Fruit fly (Drosophila melanogaster): Measurements from ENCODE around the gene CG32228.

The CG32228 gene

dm6 chr3L:20241987-20242982, 23.3 kb upstream of the CG32228 start (continued):
- TF ChIP-seq ac (GFP tag; optimal IDR thresholded peaks at IDR 0.05), result no peak
- TF ChIP-seq CG3995 (GFP tag; optimal IDR thresholded peaks at IDR 0.05), result peak; percentile 11
- peak; percentile 64 for TF ChIP-seq CG7556 (GFP tag; optimal IDR thresholded peaks at IDR 0.05)
- TF ChIP-seq CG1647 (GFP tag; optimal IDR thresholded peaks at IDR 0.05), result no peak
- peak; percentile 74 for TF ChIP-seq Med (GFP tag)
- no peak for TF ChIP-seq CG4617 (GFP tag; optimal IDR thresholded peaks at IDR 0.05; ENCODE audit: borderline replicate concordance)
- TF ChIP-seq mld (GFP tag; IDR thresholded peaks at IDR 0.05; ENCODE audit: partially characterized antibody), result no peak
- peak; percentile 32; the same call in 1 of the 2 replicates for TF ChIP-seq ttk (GFP tag; IDR thresholded peaks at IDR 0.05)
- TF ChIP-seq Spps (tag; optimal IDR thresholded peaks at IDR 0.05), result no peak
- TF ChIP-seq hth (optimal IDR thresholded peaks at IDR 0.05), result no peak
- no peak for TF ChIP-seq NC2α (GFP tag; optimal IDR thresholded peaks at IDR 0.05)
- TF ChIP-seq Hr39 (optimal IDR thresholded peaks at IDR 0.05), result no peak
- TF ChIP-seq slou (GFP tag; optimal IDR thresholded peaks at IDR 0.05), result peak; percentile 2
- TF ChIP-seq Poxn (GFP tag; IDR thresholded peaks at IDR 0.05), result no peak
- TF ChIP-seq CG12236 (GFP tag; optimal IDR thresholded peaks at IDR 0.05), result no peak
- peak; percentile 34 for TF ChIP-seq CG31224 (GFP tag; IDR thresholded peaks at IDR 0.05)
- peak; percentile 48; the same call in 1 of the 2 replicates for TF ChIP-seq CG9215 (GFP tag; IDR thresholded peaks at IDR 0.05)
- TF ChIP-seq CG17568 (GFP tag; optimal IDR thresholded peaks at IDR 0.05), result no peak
- TF ChIP-seq cwo (GFP tag; optimal IDR thresholded peaks at IDR 0.05), result peak; percentile 47
- peak in 1 of 2 experiments; percentile 49 for TF ChIP-seq bsh (GFP tag; optimal IDR thresholded peaks at IDR 0.05)
- no peak for TF ChIP-seq vfl (GFP tag; optimal IDR thresholded peaks at IDR 0.05)
- TF ChIP-seq CTCF (GFP tag; optimal IDR thresholded peaks at IDR 0.05), result no peak
- TF ChIP-seq CoRest (tag; optimal IDR thresholded peaks at IDR 0.05), result peak; percentile 79
- no peak for TF ChIP-seq fru (optimal IDR thresholded peaks at IDR 0.05)
- TF ChIP-seq HLH4C (GFP tag; IDR thresholded peaks at IDR 0.05; ENCODE audit: partially characterized antibody), result peak; percentile 59; the same call in 1 of the 3 replicates
- TF ChIP-seq da (GFP tag; optimal IDR thresholded peaks at IDR 0.05), result no peak
- peak; percentile 99 for TF ChIP-seq CG15514 (GFP tag; optimal IDR thresholded peaks at IDR 0.05)
- peak; percentile 54 for TF ChIP-seq CG12299 (tag; optimal IDR thresholded peaks at IDR 0.05)
- peak; percentile 48 for TF ChIP-seq CG17385 (GFP tag; optimal IDR thresholded peaks at IDR 0.05)
- TF ChIP-seq caup (GFP tag; optimal IDR thresholded peaks at IDR 0.05; ENCODE audit: severe bottlenecking), result peak; percentile 61
- TF ChIP-seq Mes4 (GFP tag; optimal IDR thresholded peaks at IDR 0.05), result no peak
- no peak for TF ChIP-seq CG5245 (GFP tag; optimal IDR thresholded peaks at IDR 0.05)
- TF ChIP-seq dmrt99B (tag; optimal IDR thresholded peaks at IDR 0.05), result peak; percentile 64
- TF ChIP-seq CG3407 (GFP tag; optimal IDR thresholded peaks at IDR 0.05), result no peak
- TF ChIP-seq z (GFP tag; IDR thresholded peaks at IDR 0.05), result no peak
- peak; percentile 25; the same call in 1 of the 2 replicates for TF ChIP-seq esg (GFP tag; conservative IDR thresholded peaks at IDR 0.05)
- no peak for TF ChIP-seq luna (GFP tag; optimal IDR thresholded peaks at IDR 0.05)
- TF ChIP-seq Mad (GFP tag; optimal IDR thresholded peaks at IDR 0.05), result no peak
- TF ChIP-seq Hr78 (GFP tag; optimal IDR thresholded peaks at IDR 0.05), result no peak
- no peak for TF ChIP-seq Sin3A (optimal IDR thresholded peaks at IDR 0.05)
- TF ChIP-seq CG10321 (GFP tag; IDR thresholded peaks at IDR 0.05), result no peak; the same call in 1 of the 2 replicates
- peak; percentile 25 for TF ChIP-seq ewg (GFP tag; optimal IDR thresholded peaks at IDR 0.05)
- no peak for TF ChIP-seq yki (optimal IDR thresholded peaks at IDR 0.05)
- TF ChIP-seq CG6254 (GFP tag; optimal IDR thresholded peaks at IDR 0.05), result no peak
- no peak for TF ChIP-seq CG14965 (GFP tag; optimal IDR thresholded peaks at IDR 0.05; ENCODE audit: borderline replicate concordance)
- peak; percentile 3 for TF ChIP-seq trh (GFP tag; optimal IDR thresholded peaks at IDR 0.05)
- no peak for TF ChIP-seq CG15479 (GFP tag; optimal IDR thresholded peaks at IDR 0.05)
- TF ChIP-seq Bteb2 (GFP tag; optimal IDR thresholded peaks at IDR 0.05), result no peak
- TF ChIP-seq Gug (GFP tag; IDR thresholded peaks at IDR 0.05), result peak; percentile 42; the same call in 3 of the 4 replicates
- no peak for TF ChIP-seq MTF-1 (GFP tag; optimal IDR thresholded peaks at IDR 0.05; ENCODE audit: borderline replicate concordance)
